Fruit fly (Drosophila melanogaster) whole organism, embryonic: Measurements from ENCODE around the gene Rbcn-3B.

ENCODE experiments used
- Atf-2 ChIP-seq: fragments of 200-800 bp; sonication (Bioruptor generic); optimal IDR thresholded peaks from 2 replicates; lab custom pipeline; 2016; ENCODE audit warnings: missing biosample characterization, missing genetic modification characterization
- Awh ChIP-seq: fragments of 200-800 bp; sonication (Bioruptor generic); IDR thresholded peaks from 2 replicates; pipeline ENCODE4, ENCODE4 v1.3.6; 2022; ENCODE audit warnings: missing biosample characterization, missing genetic modification characterization
- Bteb2 ChIP-seq: fragments of 200-800 bp; sonication (Bioruptor generic); optimal IDR thresholded peaks from 2 replicates; lab custom pipeline; 2016; ENCODE audit warnings: missing biosample characterization, missing genetic modification characterization
- CG11093 ChIP-seq: fragments of 200-800 bp; sonication (Bioruptor generic); IDR thresholded peaks from 3 replicates; pipeline ENCODE4 v1.3.6; 2022; ENCODE audit warnings: missing biosample characterization, missing genetic modification characterization
- CG11247 ChIP-seq: fragments of 200-800 bp; sonication (Bioruptor generic); IDR thresholded peaks from 2 replicates; pipeline ENCODE4 v1.3.6; 2022; ENCODE audit warnings: missing biosample characterization, missing genetic modification characterization
- CG11504 ChIP-seq: fragments of 200-800 bp; sonication (Bioruptor generic); optimal IDR thresholded peaks from 3 replicates; lab custom pipeline; 2019; ENCODE audit warnings: missing biosample characterization, mild to moderate bottlenecking, missing genetic modification characterization, moderate library complexity
- CG12391 ChIP-seq: fragments of 200-800 bp; sonication (Bioruptor generic); optimal IDR thresholded peaks from 3 replicates; lab custom pipeline; 2018; ENCODE audit warnings: missing biosample characterization, mild to moderate bottlenecking, missing genetic modification characterization, moderate library complexity
- CG15269 ChIP-seq: fragments of 200-800 bp; sonication (Bioruptor generic); optimal IDR thresholded peaks from 2 replicates; lab custom pipeline; 2018; ENCODE audit warnings: missing biosample characterization, mild to moderate bottlenecking, missing genetic modification characterization, moderate library complexity
- CG18476 ChIP-seq: fragments of 200-800 bp; sonication (Bioruptor generic); optimal IDR thresholded peaks from 2 replicates; lab custom pipeline; 2016; ENCODE audit warnings: missing biosample characterization, mild to moderate bottlenecking, missing genetic modification characterization
- CG18764 ChIP-seq: fragments of 200-800 bp; sonication (Bioruptor generic); optimal IDR thresholded peaks from 3 replicates; lab custom pipeline; 2016; ENCODE audit warnings: missing biosample characterization, missing genetic modification characterization
- CG31365 ChIP-seq: fragments of 200-800 bp; sonication (Bioruptor generic); optimal IDR thresholded peaks from 2 replicates; lab custom pipeline; 2018; ENCODE audit warnings: missing biosample characterization, mild to moderate bottlenecking, missing genetic modification characterization
- CG3407 ChIP-seq: fragments of 200-800 bp; sonication (Bioruptor generic); optimal IDR thresholded peaks from 2 replicates; lab custom pipeline; 2018; ENCODE audit warnings: missing biosample characterization, mild to moderate bottlenecking, missing genetic modification characterization
- CG34224 ChIP-seq: fragments of 200-800 bp; sonication (Bioruptor generic); IDR thresholded peaks from 3 replicates; pipeline ENCODE4 v1.3.6; 2022; ENCODE audit warnings: missing biosample characterization, missing genetic modification characterization; ENCODE audit not compliant: partially characterized antibody
- CG4707 ChIP-seq: fragments of 200-800 bp; sonication (Bioruptor generic); optimal IDR thresholded peaks from 2 replicates; lab custom pipeline; 2018; ENCODE audit warnings: missing biosample characterization, mild to moderate bottlenecking, missing genetic modification characterization, moderate library complexity
- CG6791 ChIP-seq: fragments of 200-800 bp; sonication (Bioruptor generic); IDR thresholded peaks from 3 replicates; pipeline ENCODE4 v1.3.6; 2022; ENCODE audit warnings: missing biosample characterization, missing genetic modification characterization; ENCODE audit not compliant: partially characterized antibody
- CG8290 ChIP-seq, 3 experiments: fragments of 200-800 bp; sonication (Bioruptor generic); optimal IDR thresholded peaks; 2 replicates each; lab custom pipeline; 2016 to 2019; ENCODE audit warnings: missing biosample characterization in 3 of 3, missing genetic modification characterization in 3 of 3, mild to moderate bottlenecking in 2 of 3, moderate library complexity in 1 of 3
- CG8765 ChIP-seq: fragments of 200-800 bp; sonication (Bioruptor generic); IDR thresholded peaks from 2 replicates; pipeline ENCODE4 v1.3.6; 2022; ENCODE audit warnings: missing biosample characterization, missing genetic modification characterization
- CG9797 ChIP-seq: fragments of 200-800 bp; sonication (Bioruptor generic); optimal IDR thresholded peaks from 3 replicates; lab custom pipeline; 2018; ENCODE audit warnings: missing biosample characterization, mild to moderate bottlenecking, missing genetic modification characterization
- Ets97D ChIP-seq: fragments of 200-800 bp; sonication (Bioruptor generic); optimal IDR thresholded peaks from 3 replicates; lab custom pipeline; 2016; ENCODE audit warnings: missing biosample characterization, missing genetic modification characterization
- Fer2 ChIP-seq: fragments of 200-800 bp; sonication (Bioruptor generic); optimal IDR thresholded peaks from 2 replicates; lab custom pipeline; 2018; ENCODE audit warnings: missing biosample characterization, mild to moderate bottlenecking, missing genetic modification characterization, moderate library complexity
- H2.0 ChIP-seq: fragments of 200-800 bp; sonication (Bioruptor generic); IDR thresholded peaks from 2 replicates; pipeline ENCODE4 v1.3.6; 2022; ENCODE audit warnings: missing biosample characterization, missing genetic modification characterization
- HLH4C ChIP-seq: fragments of 200-800 bp; sonication (Bioruptor generic); IDR thresholded peaks from 3 replicates; pipeline ENCODE4 v1.3.6; 2022; ENCODE audit warnings: missing biosample characterization, missing genetic modification characterization; ENCODE audit not compliant: partially characterized antibody
- Hr3 ChIP-seq: fragments of 200-800 bp; sonication (Bioruptor generic); optimal IDR thresholded peaks from 3 replicates; lab custom pipeline; 2016; ENCODE audit warnings: missing biosample characterization, missing genetic modification characterization
- Lim3 ChIP-seq: fragments of 200-800 bp; sonication (Bioruptor generic); IDR thresholded peaks from 2 replicates; pipeline ENCODE4 v1.3.6; 2022; ENCODE audit warnings: missing biosample characterization, missing genetic modification characterization
- MTF-1 ChIP-seq: fragments of 200-800 bp; sonication (Bioruptor generic); optimal IDR thresholded peaks from 2 replicates; lab custom pipeline; 2018; ENCODE audit warnings: missing biosample characterization, mild to moderate bottlenecking, missing genetic modification characterization, borderline replicate concordance
- NC2α ChIP-seq: fragments of 200-800 bp; sonication (Bioruptor generic); optimal IDR thresholded peaks from 2 replicates; lab custom pipeline; 2016; ENCODE audit warnings: missing biosample characterization, missing genetic modification characterization
- PHDP ChIP-seq: fragments of 200-800 bp; sonication (Bioruptor generic); optimal IDR thresholded peaks from 3 replicates; lab custom pipeline; 2018; ENCODE audit warnings: missing biosample characterization, mild to moderate bottlenecking, missing genetic modification characterization, moderate library complexity
- Six4 ChIP-seq: fragments of 200-800 bp; sonication (Bioruptor generic); optimal IDR thresholded peaks from 2 replicates; lab custom pipeline; 2016; ENCODE audit warnings: missing biosample characterization, missing genetic modification characterization
- ab ChIP-seq: fragments of 200-800 bp; sonication (Bioruptor generic); optimal IDR thresholded peaks from 2 replicates; lab custom pipeline; 2016; ENCODE audit warnings: missing biosample characterization, missing genetic modification characterization
- abd-A ChIP-seq: fragments of 200-800 bp; sonication (Bioruptor generic); optimal IDR thresholded peaks from 3 replicates; lab custom pipeline; 2019; ENCODE audit warnings: missing biosample characterization, mild to moderate bottlenecking, missing genetic modification characterization, moderate library complexity
- ara ChIP-seq: fragments of 200-800 bp; sonication (Bioruptor generic); IDR thresholded peaks from 2 replicates; pipeline ENCODE4 v1.3.6; 2022; ENCODE audit warnings: missing biosample characterization, missing genetic modification characterization
- az2 ChIP-seq: fragments of 200-800 bp; sonication (Bioruptor generic); optimal IDR thresholded peaks from 3 replicates; lab custom pipeline; 2016; ENCODE audit warnings: missing biosample characterization, missing genetic modification characterization
- br ChIP-seq: fragments of >200 bp; optimal IDR thresholded peaks from 2 replicates; lab custom pipeline; 2017
- btn ChIP-seq: fragments of 200-800 bp; sonication (Bioruptor generic); optimal IDR thresholded peaks from 2 replicates; lab custom pipeline; 2016; ENCODE audit warnings: missing biosample characterization, missing genetic modification characterization
- dysf ChIP-seq: fragments of 200-800 bp; sonication (Bioruptor generic); IDR thresholded peaks from 3 replicates; pipeline ENCODE4 v1.3.6; 2022; ENCODE audit warnings: missing biosample characterization, missing genetic modification characterization
- en ChIP-seq: fragments of 200-800 bp; sonication (Bioruptor generic); optimal IDR thresholded peaks from 2 replicates; lab custom pipeline; 2016; ENCODE audit warnings: missing biosample characterization, missing genetic modification characterization
- fd3F ChIP-seq: fragments of 200-800 bp; sonication (Bioruptor generic); optimal IDR thresholded peaks from 2 replicates; lab custom pipeline; 2018; ENCODE audit warnings: missing biosample characterization, mild to moderate bottlenecking, missing genetic modification characterization, moderate library complexity
- fu2 ChIP-seq: fragments of 200-800 bp; sonication (Bioruptor generic); optimal IDR thresholded peaks from 2 replicates; lab custom pipeline; 2016; ENCODE audit warnings: missing biosample characterization, missing genetic modification characterization
- gce ChIP-seq: fragments of 200-800 bp; sonication (Bioruptor generic); IDR thresholded peaks from 3 replicates; pipeline ENCODE4 v1.3.6; 2022; ENCODE audit warnings: missing biosample characterization, missing genetic modification characterization
- gcm ChIP-seq: fragments of 200-800 bp; sonication (Bioruptor generic); optimal IDR thresholded peaks from 2 replicates; lab custom pipeline; 2019; ENCODE audit warnings: missing biosample characterization, mild to moderate bottlenecking, missing genetic modification characterization, moderate library complexity
- hb ChIP-seq: fragments of 200-800 bp; sonication (Bioruptor generic); IDR thresholded peaks from 3 replicates; pipeline ENCODE4 v1.3.6; 2022; ENCODE audit warnings: missing biosample characterization, missing genetic modification characterization; ENCODE audit not compliant: partially characterized antibody
- jumu ChIP-seq: fragments of 200-800 bp; sonication (Bioruptor generic); optimal IDR thresholded peaks from 3 replicates; lab custom pipeline; 2016; ENCODE audit warnings: missing biosample characterization, missing genetic modification characterization
- kah ChIP-seq: fragments of 200-800 bp; sonication (Bioruptor generic); optimal IDR thresholded peaks from 2 replicates; lab custom pipeline; 2018; ENCODE audit warnings: missing biosample characterization, mild to moderate bottlenecking, missing genetic modification characterization
- luna ChIP-seq: fragments of 200-800 bp; sonication (Bioruptor generic); optimal IDR thresholded peaks from 2 replicates; lab custom pipeline; 2016; ENCODE audit warnings: missing biosample characterization, missing genetic modification characterization
- pum ChIP-seq: fragments of 200-800 bp; sonication (Bioruptor generic); optimal IDR thresholded peaks from 2 replicates; lab custom pipeline; 2016; ENCODE audit warnings: missing biosample characterization, missing genetic modification characterization
- scrt ChIP-seq: fragments of 200-800 bp; sonication (Bioruptor generic); optimal IDR thresholded peaks from 2 replicates; lab custom pipeline; 2018; ENCODE audit warnings: missing biosample characterization, mild to moderate bottlenecking, missing genetic modification characterization, moderate library complexity
- shn ChIP-seq: fragments of 200-800 bp; sonication (Bioruptor generic); optimal IDR thresholded peaks from 3 replicates; lab custom pipeline; 2016; ENCODE audit warnings: missing biosample characterization, missing genetic modification characterization
- stc ChIP-seq: fragments of 200-800 bp; sonication (Bioruptor generic); IDR thresholded peaks from 2 replicates; pipeline ENCODE4 v1.3.6; 2022; ENCODE audit warnings: missing biosample characterization, missing genetic modification characterization
- tx ChIP-seq: fragments of 200-800 bp; sonication (Bioruptor generic); optimal IDR thresholded peaks from 2 replicates; lab custom pipeline; 2016; ENCODE audit warnings: missing biosample characterization, missing genetic modification characterization
- zfh1 ChIP-seq: fragments of 200-800 bp; sonication (Bioruptor generic); IDR thresholded peaks from 3 replicates; pipeline ENCODE4 v1.3.6; 2022; ENCODE audit warnings: missing biosample characterization, missing genetic modification characterization

Rbcn-3B gene

DNA sequence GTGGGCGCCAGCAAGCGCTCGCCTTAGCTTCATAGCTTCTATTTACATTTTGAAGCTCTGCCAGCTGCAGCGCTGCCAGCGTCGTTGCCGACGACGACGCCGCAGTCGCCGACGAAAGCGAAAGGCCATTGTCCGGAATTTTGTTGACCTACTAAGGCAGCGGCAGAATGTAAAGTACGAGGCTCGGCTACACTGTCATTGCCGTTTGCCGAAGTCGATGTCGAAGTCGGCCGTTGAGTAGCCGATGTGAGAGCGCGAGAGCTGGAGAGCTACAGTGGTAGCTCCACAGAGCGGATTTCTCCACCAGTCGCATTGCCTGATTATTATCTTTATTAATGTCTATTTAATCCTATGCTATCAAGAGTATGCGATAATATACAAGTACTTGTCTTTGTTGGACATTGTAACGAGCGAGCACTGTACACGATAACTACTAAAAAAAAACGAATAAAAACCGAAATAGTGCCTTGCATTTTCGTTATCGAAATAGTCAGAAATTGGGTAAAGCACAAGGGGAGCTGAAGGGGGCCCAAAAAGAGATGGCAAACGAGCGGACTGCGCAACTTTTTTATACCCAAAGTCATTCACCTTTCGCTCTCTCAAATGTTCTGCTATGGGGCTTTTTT is 55.0 kb downstream of the Rbcn-3B start (continued):
- TF ChIP-seq CG8765 (GFP tag; lab: Robert Waterston, UW) = peak; percentile 63
- TF ChIP-seq CG31365 (tag; lab: Kevin White, UChicago) = peak; percentile 84
- TF ChIP-seq CG11247 (GFP tag; lab: Robert Waterston, UW) = peak; percentile 93
- peak; percentile 87 for TF ChIP-seq scrt (GFP tag; lab: Kevin White, UChicago)
- TF ChIP-seq pum (GFP tag; lab: Kevin White, UChicago) = peak; percentile 95
- TF ChIP-seq Six4 (GFP tag; lab: Kevin White, UChicago) = peak; percentile 92
- peak; percentile 87 for TF ChIP-seq CG18476
- peak; percentile 97 for TF ChIP-seq Awh
- TF ChIP-seq CG11093 = peak; percentile 95
- peak; percentile 91 for TF ChIP-seq Lim3 (GFP tag; lab: Robert Waterston, UW)
- TF ChIP-seq zfh1 (GFP tag; lab: Robert Waterston, UW) = peak; percentile 96
- TF ChIP-seq en (GFP tag; lab: Kevin White, UChicago) = peak; percentile 85
- TF ChIP-seq stc (GFP tag; lab: Robert Waterston, UW) = peak; percentile 94
- peak; percentile 89 for TF ChIP-seq MTF-1 (GFP tag; lab: Kevin White, UChicago)
- peak; percentile 92 for TF ChIP-seq Atf-2 (GFP tag; lab: Kevin White, UChicago)
- peak; percentile 95 for TF ChIP-seq CG11504
- peak; percentile 87 for TF ChIP-seq Bteb2 (GFP tag; lab: Kevin White, UChicago)
- TF ChIP-seq hb = no peak
- peak; percentile 82 for TF ChIP-seq ab
- TF ChIP-seq CG18764 = peak; percentile 89
- TF ChIP-seq btn (GFP tag; lab: Kevin White, UChicago) = peak; percentile 90
- no peak for TF ChIP-seq CG34224 (GFP tag; lab: Robert Waterston, UW)
- TF ChIP-seq CG12391 (tag; lab: Kevin White, UChicago) = peak; percentile 90
- TF ChIP-seq CG6791 (GFP tag; lab: Robert Waterston, UW) = no peak
- peak; percentile 2 for TF ChIP-seq CG9797 (GFP tag; lab: Kevin White, UChicago)
- peak; percentile 96 for TF ChIP-seq az2 (GFP tag; lab: Kevin White, UChicago)
- TF ChIP-seq NC2α (GFP tag; lab: Kevin White, UChicago) = peak; percentile 82
- peak; percentile 61 for TF ChIP-seq abd-A (tag; lab: Kevin White, UChicago)
- peak; percentile 89 for TF ChIP-seq tx (GFP tag; lab: Kevin White, UChicago)
- peak; percentile 85 for TF ChIP-seq shn (GFP tag; lab: Kevin White, UChicago)
- TF ChIP-seq Hr3 (GFP tag; lab: Kevin White, UChicago) = peak; percentile 94
- TF ChIP-seq gce = peak; percentile 96
- peak; percentile 91 for TF ChIP-seq jumu (GFP tag; lab: Kevin White, UChicago)
- TF ChIP-seq br = no peak
- TF ChIP-seq Fer2 = peak; percentile 90
- peak; percentile 86 for TF ChIP-seq kah (GFP tag; lab: Kevin White, UChicago)
- TF ChIP-seq ara (GFP tag; lab: Robert Waterston, UW) = peak; percentile 94
- TF ChIP-seq gcm = peak; percentile 80
- TF ChIP-seq CG15269 (tag; lab: Kevin White, UChicago) = peak; percentile 97
- peak; percentile 89 for TF ChIP-seq fu2 (GFP tag; lab: Kevin White, UChicago)
- peak; percentile 97 for TF ChIP-seq H2.0 (GFP tag; lab: Robert Waterston, UW)
- TF ChIP-seq Ets97D = peak; percentile 76
- TF ChIP-seq CG3407 (GFP tag; lab: Kevin White, UChicago) = peak; percentile 89
- peak; percentile 92 for TF ChIP-seq fd3F (GFP tag; lab: Kevin White, UChicago)
- TF ChIP-seq dysf (GFP tag; lab: Robert Waterston, UW) = peak; percentile 97
- TF ChIP-seq luna = peak; percentile 44
- TF ChIP-seq CG8290 (GFP tag; optimal IDR thresholded peaks at IDR 0.05; lab: Kevin White, UChicago) = peak; percentile 47
- peak; percentile 41 to 99 for TF ChIP-seq CG8290 (tag; optimal IDR thresholded peaks at IDR 0.05; lab: Kevin White, UChicago)
- TF ChIP-seq HLH4C = no peak
- TF ChIP-seq CG4707 (GFP tag; lab: Kevin White, UChicago) = peak; percentile 88
- peak; percentile 93 for TF ChIP-seq PHDP
